Fruit fly (Drosophila melanogaster) whole organism, embryonic: ENCODE data around the gene ND-18.

Experiments
- Abd-B ChIP-seq: fragments of 200-800 bp; sonication (Bioruptor generic); optimal IDR thresholded peaks from 2 replicates; lab custom pipeline; 2018; ENCODE audit warnings: missing biosample characterization, mild to moderate bottlenecking, missing genetic modification characterization, moderate library complexity
- Bteb2 ChIP-seq: fragments of 200-800 bp; sonication (Bioruptor generic); optimal IDR thresholded peaks from 2 replicates; lab custom pipeline; 2016; ENCODE audit warnings: missing biosample characterization, missing genetic modification characterization
- CG1024 ChIP-seq: fragments of 200-800 bp; sonication (Bioruptor generic); IDR thresholded peaks from 2 replicates; pipeline ENCODE4 v1.3.6; 2022; ENCODE audit warnings: missing biosample characterization, missing genetic modification characterization
- CG10462 ChIP-seq: fragments of 200-800 bp; sonication (Bioruptor generic); optimal IDR thresholded peaks from 2 replicates; lab custom pipeline; 2016; ENCODE audit warnings: missing biosample characterization, missing genetic modification characterization
- CG11398 ChIP-seq: fragments of 200-800 bp; sonication (Bioruptor generic); optimal IDR thresholded peaks from 2 replicates; lab custom pipeline; 2016; ENCODE audit warnings: missing biosample characterization, missing genetic modification characterization
- CG11695 ChIP-seq: fragments of 200-800 bp; sonication (Bioruptor generic); IDR thresholded peaks from 3 replicates; pipeline ENCODE4 v1.3.6; 2022; ENCODE audit warnings: missing biosample characterization, missing genetic modification characterization
- CG12104 ChIP-seq: fragments of 200-800 bp; sonication (Bioruptor generic); optimal IDR thresholded peaks from 3 replicates; lab custom pipeline; 2016; ENCODE audit warnings: missing biosample characterization, missing genetic modification characterization
- CG14667 ChIP-seq: fragments of 200-800 bp; sonication (Bioruptor generic); IDR thresholded peaks from 2 replicates; pipeline ENCODE4 v1.3.6; 2022; ENCODE audit warnings: missing biosample characterization, missing genetic modification characterization
- CG16779 ChIP-seq: fragments of 200-800 bp; sonication (Bioruptor generic); IDR thresholded peaks from 2 replicates; pipeline ENCODE4 v1.3.6; 2022; ENCODE audit warnings: missing biosample characterization, missing genetic modification characterization
- CG17385 ChIP-seq: fragments of 200-800 bp; sonication (Bioruptor generic); optimal IDR thresholded peaks from 3 replicates; lab custom pipeline; 2018; ENCODE audit warnings: missing biosample characterization, mild to moderate bottlenecking, missing genetic modification characterization
- CG1832 ChIP-seq: fragments of 200-800 bp; sonication (Bioruptor generic); optimal IDR thresholded peaks from 2 replicates; lab custom pipeline; 2017; ENCODE audit warnings: missing biosample characterization, mild to moderate bottlenecking, missing genetic modification characterization, inconsistent platforms
- CG3847 ChIP-seq: fragments of 200-800 bp; sonication (Bioruptor generic); IDR thresholded peaks from 2 replicates; pipeline ENCODE4 v1.3.6; 2022; ENCODE audit warnings: missing biosample characterization, missing genetic modification characterization
- CG4404 ChIP-seq: fragments of 200-800 bp; sonication (Bioruptor generic); IDR thresholded peaks from 2 replicates; pipeline ENCODE4 v1.3.6; 2022; ENCODE audit warnings: missing biosample characterization, missing genetic modification characterization
- CG5953 ChIP-seq: fragments of 200-800 bp; sonication (Bioruptor generic); IDR thresholded peaks from 2 replicates; pipeline ENCODE4 v1.3.6; 2022; ENCODE audit warnings: missing biosample characterization, missing genetic modification characterization
- CG7357 ChIP-seq: fragments of 200-800 bp; sonication (Bioruptor generic); IDR thresholded peaks from 3 replicates; pipeline ENCODE4 v1.3.6; 2022; ENCODE audit warnings: missing biosample characterization, missing genetic modification characterization
- CG7786 ChIP-seq: fragments of 200-800 bp; sonication (Bioruptor generic); optimal IDR thresholded peaks from 2 replicates; lab custom pipeline; 2016; ENCODE audit warnings: missing biosample characterization, missing genetic modification characterization
- CG8281 ChIP-seq: fragments of 200-800 bp; sonication (Bioruptor generic); optimal IDR thresholded peaks from 2 replicates; lab custom pipeline; 2018; ENCODE audit warnings: missing biosample characterization, mild to moderate bottlenecking, missing genetic modification characterization, moderate library complexity
- Chrac-16 ChIP-seq: fragments of 200-800 bp; sonication (Bioruptor generic); optimal IDR thresholded peaks from 3 replicates; lab custom pipeline; 2016; ENCODE audit warnings: missing biosample characterization, missing genetic modification characterization
- Dref ChIP-seq: fragments of 200-800 bp; sonication (Bioruptor generic); IDR thresholded peaks from 2 replicates; pipeline ENCODE4 v1.3.6; 2022; ENCODE audit warnings: missing biosample characterization, missing genetic modification characterization
- HLH4C ChIP-seq: fragments of 200-800 bp; sonication (Bioruptor generic); IDR thresholded peaks from 3 replicates; pipeline ENCODE4 v1.3.6; 2022; ENCODE audit warnings: missing biosample characterization, missing genetic modification characterization; ENCODE audit not compliant: partially characterized antibody
- Hsf ChIP-seq: fragments of 200-800 bp; sonication (Bioruptor generic); optimal IDR thresholded peaks from 3 replicates; lab custom pipeline; 2016; ENCODE audit warnings: missing biosample characterization, missing genetic modification characterization
- Jarid2 ChIP-seq: fragments of 200-800 bp; sonication (Bioruptor generic); optimal IDR thresholded peaks from 3 replicates; lab custom pipeline; 2017; ENCODE audit warnings: mild to moderate bottlenecking, missing biosample characterization, missing genetic modification reagents, missing genetic modification characterization
- MESR4 ChIP-seq: fragments of 200-800 bp; sonication (Bioruptor generic); optimal IDR thresholded peaks from 2 replicates; lab custom pipeline; 2018; ENCODE audit warnings: missing biosample characterization, mild to moderate bottlenecking, missing genetic modification characterization, moderate library complexity
- Med ChIP-seq: fragments of 200-800 bp; sonication (Bioruptor generic); peaks from one replicate; lab custom pipeline; 2016; ENCODE audit warnings: missing biosample characterization, missing genetic modification characterization, mild to moderate bottlenecking, inconsistent platforms, moderate library complexity
- Nf-YC ChIP-seq: fragments of 200-800 bp; optimal IDR thresholded peaks from 3 replicates; lab custom pipeline; 2019; ENCODE audit warnings: missing biosample characterization, mild to moderate bottlenecking, missing genetic modification characterization, moderate library complexity
- Ravus ChIP-seq: fragments of 200-800 bp; sonication (Bioruptor generic); IDR thresholded peaks from 2 replicates; pipeline ENCODE4 v1.3.6; 2022; ENCODE audit warnings: missing biosample characterization, missing genetic modification characterization
- ara ChIP-seq: fragments of 200-800 bp; sonication (Bioruptor generic); IDR thresholded peaks from 2 replicates; pipeline ENCODE4 v1.3.6; 2022; ENCODE audit warnings: missing biosample characterization, missing genetic modification characterization
- cg ChIP-seq: fragments of 200-800 bp; sonication (Bioruptor generic); optimal IDR thresholded peaks from 3 replicates; lab custom pipeline; 2019; ENCODE audit warnings: missing biosample characterization, mild to moderate bottlenecking, missing genetic modification characterization, moderate library complexity
- chif ChIP-seq, 2 experiments: fragments of 200-800 bp; sonication (Bioruptor generic); optimal IDR thresholded peaks; 3 replicates each; lab custom pipeline; 2016; ENCODE audit warnings: missing biosample characterization in 2 of 2, missing genetic modification characterization in 2 of 2
- ftz-f1 ChIP-seq: fragments of 200-800 bp; sonication (Bioruptor generic); optimal IDR thresholded peaks from 2 replicates; lab custom pipeline; 2016; ENCODE audit warnings: missing biosample characterization, missing genetic modification characterization
- gsb ChIP-seq: fragments of 200-800 bp; sonication (Bioruptor generic); IDR thresholded peaks from 2 replicates; pipeline ENCODE4 v1.3.6; 2022; ENCODE audit warnings: missing biosample characterization, missing genetic modification characterization
- gsb-n ChIP-seq: fragments of 200-800 bp; sonication (Bioruptor generic); optimal IDR thresholded peaks from 3 replicates; lab custom pipeline; 2018; ENCODE audit warnings: missing biosample characterization, mild to moderate bottlenecking, missing genetic modification characterization
- ind ChIP-seq: fragments of 200-800 bp; sonication (Bioruptor generic); optimal IDR thresholded peaks from 3 replicates; lab custom pipeline; 2016; ENCODE audit warnings: missing biosample characterization, missing genetic modification characterization
- ken ChIP-seq: fragments of 200-800 bp; sonication (Bioruptor generic); IDR thresholded peaks from 3 replicates; pipeline ENCODE4 v1.3.6; 2022; ENCODE audit warnings: missing biosample characterization, missing genetic modification characterization
- klu ChIP-seq: fragments of 200-800 bp; sonication (Bioruptor generic); IDR thresholded peaks from 2 replicates; pipeline ENCODE4 v1.3.6; 2022; ENCODE audit warnings: missing biosample characterization, missing genetic modification characterization
- lilli ChIP-seq: fragments of 200-800 bp; sonication (Bioruptor generic); optimal IDR thresholded peaks from 3 replicates; lab custom pipeline; 2016; ENCODE audit warnings: missing biosample characterization, missing genetic modification characterization
- mld ChIP-seq: fragments of 200-800 bp; sonication (Bioruptor generic); IDR thresholded peaks from 3 replicates; pipeline ENCODE4 v1.3.6; 2022; ENCODE audit warnings: missing biosample characterization, missing genetic modification characterization; ENCODE audit not compliant: partially characterized antibody
- onecut ChIP-seq: fragments of 200-800 bp; sonication (Bioruptor generic); IDR thresholded peaks from 2 replicates; pipeline ENCODE4 v1.3.6; 2022; ENCODE audit warnings: missing biosample characterization, missing genetic modification characterization
- pb ChIP-seq: fragments of 200-800 bp; sonication (Bioruptor generic); optimal IDR thresholded peaks from 3 replicates; lab custom pipeline; 2016; ENCODE audit warnings: missing biosample characterization, missing genetic modification characterization
- peb ChIP-seq: fragments of 200-800 bp; sonication (Bioruptor generic); IDR thresholded peaks from 2 replicates; pipeline ENCODE4 v1.3.6; 2022; ENCODE audit warnings: missing biosample characterization, missing genetic modification characterization
- pfk ChIP-seq: fragments of 200-800 bp; sonication (Bioruptor generic); optimal IDR thresholded peaks from 2 replicates; lab custom pipeline; 2018; ENCODE audit warnings: missing biosample characterization, mild to moderate bottlenecking, missing genetic modification characterization, moderate library complexity
- pnt ChIP-seq: fragments of 200-800 bp; sonication (Bioruptor generic); optimal IDR thresholded peaks from 3 replicates; lab custom pipeline; 2016; ENCODE audit warnings: missing biosample characterization, missing genetic modification characterization
- prd ChIP-seq, 3 experiments: fragments of >200 bp in 2 of 3; fragments of 200-800 bp in 1 of 3; sonication (Bioruptor generic) in 1 of 3; optimal IDR thresholded peaks in 2 of 3; IDR thresholded peaks in 1 of 3; 2 replicates in 2 of 3; 3 replicates in 1 of 3; pipeline versions ENCODE4 v1.3.6 to Lab custom; 2017 to 2022; ENCODE audit warnings: missing biosample characterization in 1 of 3, missing genetic modification characterization in 1 of 3
- salm ChIP-seq: fragments of 200-800 bp; sonication (Bioruptor generic); optimal IDR thresholded peaks from 2 replicates; lab custom pipeline; 2018; ENCODE audit warnings: missing biosample characterization, mild to moderate bottlenecking, missing genetic modification characterization
- sim ChIP-seq: fragments of 200-800 bp; sonication (Bioruptor generic); IDR thresholded peaks from 2 replicates; pipeline ENCODE4 v1.3.6; 2022; ENCODE audit warnings: missing biosample characterization, missing genetic modification characterization
- ttk ChIP-seq: fragments of 200-800 bp; sonication (Bioruptor generic); IDR thresholded peaks from 2 replicates; pipeline ENCODE4 v2.1.2; 2022; ENCODE audit warnings: missing biosample characterization, missing genetic modification characterization
- vfl ChIP-seq: fragments of 200-800 bp; sonication (Bioruptor generic); optimal IDR thresholded peaks from 2 replicates; lab custom pipeline; 2016; ENCODE audit warnings: missing biosample characterization, missing genetic modification characterization
- vvl ChIP-seq: fragments of 200-800 bp; sonication (Bioruptor generic); IDR thresholded peaks from 2 replicates; pipeline ENCODE4 v1.3.6; 2022; ENCODE audit warnings: missing biosample characterization, missing genetic modification characterization

The ND-18 gene

DNA sequence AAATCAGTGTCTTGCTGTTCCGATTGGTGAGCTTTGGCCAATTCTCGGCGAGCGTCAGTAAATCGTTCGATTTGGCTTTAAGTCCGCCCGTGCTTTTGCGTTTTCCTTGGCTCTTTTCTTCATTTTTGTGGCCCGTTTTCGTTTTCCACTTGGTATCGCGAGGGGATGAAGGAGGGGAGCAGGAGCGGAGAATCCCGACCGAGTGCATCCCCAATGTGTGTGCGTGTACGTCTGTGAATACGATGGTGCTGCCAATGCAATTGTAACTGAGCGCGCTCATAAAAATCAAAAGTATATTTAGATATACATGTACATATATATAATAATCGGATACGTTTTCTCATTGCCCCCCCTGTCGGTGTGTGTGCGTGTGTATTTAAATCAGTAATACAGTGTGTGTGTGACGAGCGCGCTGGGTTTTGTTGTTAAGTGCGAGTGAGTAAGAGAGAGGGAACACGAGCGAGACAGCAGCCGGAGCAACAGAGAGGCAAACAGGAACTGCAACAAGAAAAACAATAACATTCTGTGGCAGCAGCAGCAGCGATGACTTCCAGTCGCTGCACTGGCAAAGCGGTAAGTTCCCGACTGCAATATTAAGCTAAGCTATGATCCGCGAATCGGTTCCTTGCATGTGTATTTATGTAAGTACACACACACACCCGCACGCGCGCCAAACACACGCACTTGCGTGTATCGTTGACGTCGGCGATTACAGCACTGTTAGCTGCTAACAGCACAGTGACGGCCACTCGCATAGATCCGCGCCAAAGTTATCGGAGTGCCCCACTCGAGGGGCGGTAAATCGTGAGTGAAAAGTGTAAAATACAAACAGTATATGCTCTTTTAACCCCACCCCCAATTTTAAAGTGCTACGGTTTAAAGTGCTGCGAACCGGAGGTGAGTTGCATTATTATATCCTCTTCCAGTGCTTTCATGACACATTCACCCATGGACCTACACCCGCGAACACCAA, 3.7 kb downstream of the ND-18 start (continued):
- TF ChIP-seq pfk (GFP tag; lab: Kevin White, UChicago) (no peak), prd (optimal IDR thresholded peaks at IDR 0.05; lab: Kevin White, UChicago) (no peak), prd (GFP tag; IDR thresholded peaks at IDR 0.05; lab: Robert Waterston, UW) (peak; percentile 60), gsb-n (tag; lab: Kevin White, UChicago) (no peak), lilli (GFP tag; lab: Kevin White, UChicago) (peak; percentile 70), cg (GFP tag; lab: Kevin White, UChicago) (peak; percentile 94), CG10462 (GFP tag; lab: Kevin White, UChicago) (no peak), CG12104 (no peak), Bteb2 (GFP tag; lab: Kevin White, UChicago) (peak; percentile 1), klu (GFP tag; lab: Robert Waterston, UW) (peak; percentile 49), vfl (GFP tag; lab: Kevin White, UChicago) (peak; percentile 20), CG7786 (GFP tag; lab: Kevin White, UChicago) (peak; percentile 63), mld (GFP tag; lab: Robert Waterston, UW) (no peak), CG16779 (GFP tag; lab: Robert Waterston, UW) (no peak), chif (GFP tag; optimal IDR thresholded peaks at IDR 0.05; lab: Kevin White, UChicago) (peak; percentile 19 to 40), Dref (GFP tag; lab: Robert Waterston, UW) (no peak), Abd-B (peak; percentile 37), ttk (GFP tag; lab: Robert Waterston, UW) (0 out of 2 replicates have a peak, but pooled peaks have one; percentile 25), CG5953 (0 out of 2 replicates have a peak, but pooled peaks have one; percentile 6), pnt (GFP tag; lab: Kevin White, UChicago) (peak; percentile 40), Hsf (GFP tag; lab: Kevin White, UChicago) (peak; percentile 38), Chrac-16 (GFP tag; lab: Kevin White, UChicago) (peak; percentile 22), ara (GFP tag; lab: Robert Waterston, UW) (no peak), CG14667 (peak; percentile 43; the same call in 1 of the 2 replicates), CG4404 (GFP tag; lab: Robert Waterston, UW) (peak; percentile 44; the same call in 1 of the 2 replicates), CG3847 (GFP tag; lab: Robert Waterston, UW) (peak; percentile 51), CG1024 (GFP tag; lab: Robert Waterston, UW) (no peak), CG1832 (GFP tag; lab: Kevin White, UChicago) (peak; percentile 90), CG17385 (GFP tag; lab: Kevin White, UChicago) (peak; percentile 34), CG8281 (tag; lab: Kevin White, UChicago) (peak; percentile 45), Med (peak; percentile 92), sim (GFP tag; lab: Robert Waterston, UW) (no peak), ind (peak; percentile 65), gsb (GFP tag; lab: Robert Waterston, UW) (peak; percentile 53; the same call in 1 of the 2 replicates), Ravus (GFP tag; lab: Robert Waterston, UW) (no peak; the same call in 1 of the 2 replicates), ftz-f1 (GFP tag; lab: Kevin White, UChicago) (no peak), CG7357 (peak; percentile 21; the same call in 1 of the 3 replicates), Jarid2 (GFP tag; lab: Kevin White, UChicago) (no peak), peb (no peak), MESR4 (GFP tag; lab: Kevin White, UChicago) (peak; percentile 70), Nf-YC (tag; lab: Kevin White, UChicago) (peak; percentile 57), onecut (0 out of 2 replicates have a peak, but pooled peaks have one; percentile 30), HLH4C (GFP tag; lab: Robert Waterston, UW) (no peak), CG11695 (GFP tag; lab: Robert Waterston, UW) (peak; percentile 57; the same call in 1 of the 3 replicates), vvl (GFP tag; lab: Robert Waterston, UW) (no peak), salm (peak; percentile 8), ken (GFP tag; lab: Robert Waterston, UW) (peak; percentile 49; the same call in 1 of the 3 replicates), CG11398 (GFP tag; lab: Kevin White, UChicago) (peak; percentile 7), pb (peak; percentile 54)
